Worm (Caenorhabditis elegans): ENCODE results near the gene tat-1.

DNA sequence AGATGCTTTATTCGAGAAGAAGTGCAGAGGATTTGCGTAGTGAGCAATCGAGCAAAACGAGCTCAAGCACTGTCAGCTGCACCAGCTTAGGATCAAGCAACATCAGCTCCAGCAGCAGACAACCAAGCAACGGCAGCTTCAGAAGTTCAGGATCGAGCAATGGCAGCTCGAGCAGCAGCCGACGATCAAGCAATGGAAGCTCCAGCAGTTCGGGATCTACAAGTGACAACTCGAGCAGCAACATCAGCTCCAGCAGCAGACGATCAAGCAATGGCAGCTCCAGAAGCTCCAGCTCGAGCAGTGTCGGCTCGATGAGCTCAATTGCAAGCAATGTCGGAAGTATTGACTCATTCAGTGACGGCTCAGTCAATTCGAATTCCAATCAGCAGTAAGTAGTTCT lies 17.5 kb upstream of the tat-1 start:
- TF ChIP-seq lim-6 (tag; optimal IDR thresholded peaks at IDR 0.05) (no peak), hlh-15 (tag; optimal IDR thresholded peaks at IDR 0.05) (no peak), ceh-9 (tag; optimal IDR thresholded peaks at IDR 0.05) (no peak), ceh-19 (GFP tag; optimal IDR thresholded peaks at IDR 0.05) (no peak), ceh-31 (tag; optimal IDR thresholded peaks at IDR 0.05) (no peak), ceh-22 (tag; optimal IDR thresholded peaks at IDR 0.05) (no peak), eyg-1 (tag; optimal IDR thresholded peaks at IDR 0.05) (no peak), hlh-8 (tag; optimal IDR thresholded peaks at IDR 0.05) (no peak), fkh-10 (GFP tag; optimal IDR thresholded peaks at IDR 0.05) (no peak), nhr-11 (tag; optimal IDR thresholded peaks at IDR 0.05) (no peak), pros-1 (tag; optimal IDR thresholded peaks at IDR 0.05) (no peak), hlh-30 (tag; optimal IDR thresholded peaks at IDR 0.05; ENCODE audit: insufficient read depth) (no peak), ceh-45 (GFP tag; IDR thresholded peaks at IDR 0.05) (no peak)

Measured in whole organism, late embryonic.